Fruit fly (Drosophila melanogaster) whole organism, adult: Measurements from ENCODE around the gene CG31752.

Source experiments
- CG11617 ChIP-seq: fragments of 200-800 bp; sonication (Bioruptor generic); optimal IDR thresholded peaks from 2 replicates; lab custom pipeline; 2017; ENCODE audit warnings: mild to moderate bottlenecking, missing biosample characterization, missing genetic modification reagents, missing genetic modification characterization
- CG12768 ChIP-seq: fragments of 200-800 bp; sonication (Bioruptor generic); optimal IDR thresholded peaks from 2 replicates; lab custom pipeline; 2017; ENCODE audit warnings: missing biosample characterization, missing genetic modification characterization, mild to moderate bottlenecking, moderate library complexity, missing genetic modification reagents
- CG14711 ChIP-seq: fragments of 200-800 bp; sonication (Bioruptor generic); optimal IDR thresholded peaks from 2 replicates; lab custom pipeline; 2018; ENCODE audit warnings: missing biosample characterization, mild to moderate bottlenecking, missing genetic modification characterization, moderate library complexity
- CG1620 ChIP-seq: fragments of 200-800 bp; sonication (Bioruptor generic); optimal IDR thresholded peaks from 2 replicates; lab custom pipeline; 2016; ENCODE audit warnings: missing biosample characterization, missing genetic modification characterization
- CG33017 ChIP-seq: fragments of 200-800 bp; sonication (Bioruptor generic); optimal IDR thresholded peaks from 2 replicates; lab custom pipeline; 2018; ENCODE audit warnings: missing biosample characterization, mild to moderate bottlenecking, missing genetic modification characterization, moderate library complexity
- CG5204 ChIP-seq: fragments of 200-800 bp; sonication (Bioruptor generic); optimal IDR thresholded peaks from 2 replicates; lab custom pipeline; 2016; ENCODE audit warnings: missing biosample characterization, missing genetic modification characterization
- CG7045 ChIP-seq: fragments of 200-800 bp; sonication (Bioruptor generic); optimal IDR thresholded peaks from 2 replicates; lab custom pipeline; 2017; ENCODE audit warnings: missing biosample characterization, mild to moderate bottlenecking, missing genetic modification characterization
- CG7101 ChIP-seq: fragments of 200-800 bp; sonication (Bioruptor generic); optimal IDR thresholded peaks from 2 replicates; lab custom pipeline; 2018; ENCODE audit warnings: missing biosample characterization, mild to moderate bottlenecking, missing genetic modification characterization, moderate library complexity
- Clk ChIP-seq: fragments of 200-800 bp; sonication (Bioruptor generic); optimal IDR thresholded peaks from 2 replicates; lab custom pipeline; 2017; ENCODE audit warnings: missing biosample characterization, missing genetic modification characterization
- Crg-1 ChIP-seq: fragments of 200-800 bp; sonication (Bioruptor generic); optimal IDR thresholded peaks from 2 replicates; lab custom pipeline; 2016; ENCODE audit warnings: missing biosample characterization, missing genetic modification characterization
- Hr96 ChIP-seq: fragments of 200-800 bp; sonication (Bioruptor generic); optimal IDR thresholded peaks from 2 replicates; lab custom pipeline; 2016; ENCODE audit warnings: missing biosample characterization, missing genetic modification characterization
- Mnt ChIP-seq: fragments of 200-800 bp; sonication (Bioruptor generic); optimal IDR thresholded peaks from 2 replicates; lab custom pipeline; 2016; ENCODE audit warnings: missing biosample characterization, mild to moderate bottlenecking, missing genetic modification characterization
- bab1 ChIP-seq: fragments of 200-800 bp; sonication (Bioruptor generic); optimal IDR thresholded peaks from 3 replicates; lab custom pipeline; 2019; ENCODE audit warnings: missing biosample characterization, mild to moderate bottlenecking, missing genetic modification characterization, moderate library complexity
- cic ChIP-seq: fragments of 200-800 bp; sonication (Bioruptor generic); optimal IDR thresholded peaks from 2 replicates; lab custom pipeline; 2017; ENCODE audit warnings: missing biosample characterization, mild to moderate bottlenecking, missing genetic modification characterization, moderate library complexity
- cnc ChIP-seq, 2 experiments: fragments of >200 bp; optimal IDR thresholded peaks; 2 replicates each; lab custom pipeline; 2017
- kay ChIP-seq: fragments of 200-800 bp; sonication (Bioruptor generic); peaks from one replicate; lab custom pipeline; 2016; ENCODE audit warnings: missing biosample characterization, missing genetic modification characterization, borderline replicate concordance
- ovo ChIP-seq: fragments of 200-800 bp; sonication (Bioruptor generic); optimal IDR thresholded peaks from 2 replicates; lab custom pipeline; 2016; ENCODE audit warnings: missing biosample characterization, missing genetic modification characterization
- pad ChIP-seq: fragments of 200-800 bp; sonication (Bioruptor generic); optimal IDR thresholded peaks from 3 replicates; lab custom pipeline; 2017; ENCODE audit warnings: missing biosample characterization, missing genetic modification characterization, mild to moderate bottlenecking, moderate library complexity, missing genetic modification reagents
- tj ChIP-seq: fragments of 200-800 bp; sonication (Bioruptor generic); optimal IDR thresholded peaks from 3 replicates; lab custom pipeline; 2017; ENCODE audit warnings: missing biosample characterization, mild to moderate bottlenecking, missing genetic modification characterization, moderate library complexity
- toe ChIP-seq: fragments of 200-800 bp; sonication (Bioruptor generic); optimal IDR thresholded peaks from 2 replicates; lab custom pipeline; 2016; ENCODE audit warnings: missing biosample characterization, missing genetic modification characterization

The CG31752 gene

DNA sequence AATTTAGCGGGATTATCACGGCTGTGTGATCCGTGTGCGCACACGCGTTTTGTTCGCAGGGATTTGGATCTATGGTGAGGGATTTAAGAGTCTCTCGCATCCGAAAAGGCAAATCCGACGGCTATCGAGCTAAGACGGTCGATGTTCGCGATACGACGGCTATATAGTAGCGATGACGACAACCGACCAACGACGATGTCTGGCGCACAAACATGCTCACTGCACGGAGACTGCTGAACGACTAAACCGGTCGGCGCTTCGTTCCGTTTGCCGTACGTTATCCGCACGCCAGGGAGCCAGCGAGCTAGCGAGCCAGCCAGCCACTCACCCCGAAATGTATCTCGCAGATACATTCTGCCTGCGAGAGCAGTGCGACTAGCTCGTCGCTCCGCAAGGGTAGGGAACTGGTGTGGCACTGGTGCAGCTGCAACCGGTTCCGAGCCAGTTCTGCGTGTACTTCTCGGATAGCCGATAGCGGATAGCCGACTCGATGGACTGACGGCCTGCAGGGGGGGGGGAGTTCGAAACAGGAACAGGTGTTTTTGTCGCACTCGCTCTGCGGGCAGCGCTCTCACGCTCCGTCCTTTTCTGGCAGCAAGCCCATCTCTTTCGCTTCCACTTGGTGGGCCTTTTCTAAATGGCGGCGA, 40.0 kb upstream of the CG31752 start, which contains the start of gene tup:
Gene tup, minus strand, starts transcription at position 248 of the 647 bp plus-strand sequence.
- TF ChIP-seq pad (peak; percentile 87), kay (GFP tag; lab: Kevin White, UChicago) (no peak)

DNA sequence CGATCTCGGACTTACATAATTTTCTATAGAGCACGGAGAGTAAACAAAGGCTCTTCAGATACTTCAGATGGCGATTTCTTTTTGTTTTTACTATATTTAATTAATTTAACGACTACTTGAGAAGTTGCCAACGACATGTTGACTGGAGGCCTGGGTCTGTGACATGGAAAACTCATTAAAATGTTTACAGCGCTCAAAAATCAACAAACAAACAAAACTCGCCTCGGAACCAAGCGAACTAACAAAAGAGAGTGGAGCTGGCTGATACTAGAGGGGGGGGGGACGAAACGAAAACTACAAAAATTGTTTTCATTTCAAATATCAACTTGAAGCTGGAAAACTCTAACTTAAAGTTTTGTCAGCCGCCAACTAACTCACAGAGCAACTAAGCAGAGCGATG, 37.3 kb upstream of the CG31752 start:
- TF ChIP-seq ovo (GFP tag; lab: Kevin White, UChicago) (no peak), CG7101 (tag; lab: Kevin White, UChicago) (no peak), tj (GFP tag; lab: Kevin White, UChicago) (no peak), CG11617 (GFP tag; lab: Kevin White, UChicago) (no peak), CG14711 (no peak), kay (GFP tag; lab: Kevin White, UChicago) (no peak), CG7045 (GFP tag; lab: Kevin White, UChicago) (no peak), Hr96 (GFP tag; lab: Kevin White, UChicago) (no peak), bab1 (GFP tag; lab: Kevin White, UChicago) (no peak), pad (no peak), CG33017 (tag; lab: Kevin White, UChicago) (no peak), CG1620 (GFP tag; lab: Kevin White, UChicago) (no peak), Crg-1 (GFP tag; lab: Kevin White, UChicago) (no peak), toe (GFP tag; lab: Kevin White, UChicago) (no peak), Clk (GFP tag; lab: Kevin White, UChicago) (no peak)

DNA sequence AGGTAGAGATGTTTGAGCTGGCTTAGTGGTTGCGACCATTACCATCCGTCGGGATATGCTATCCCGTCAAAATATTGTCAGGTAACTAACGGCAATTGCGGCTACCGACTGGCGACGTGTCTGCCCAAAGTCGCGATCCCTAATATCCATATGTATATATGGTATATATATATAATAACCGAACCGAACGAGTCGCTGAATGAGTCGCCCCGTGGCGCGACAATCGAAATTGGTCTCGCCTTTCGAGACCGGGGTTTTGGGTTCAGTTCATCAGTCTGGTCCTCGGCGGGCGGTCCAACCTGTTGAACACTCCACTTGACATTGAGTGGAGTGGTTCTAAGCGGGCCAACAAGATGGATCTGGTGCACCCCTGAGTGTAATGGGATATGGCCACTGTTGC, 34.1 kb upstream of the CG31752 start:
- TF ChIP-seq Crg-1 (GFP tag; lab: Kevin White, UChicago), result no peak
- TF ChIP-seq toe (GFP tag; lab: Kevin White, UChicago), result no peak
- TF ChIP-seq CG14711, result no peak
- no peak for TF ChIP-seq Clk (GFP tag; lab: Kevin White, UChicago)
- no peak for TF ChIP-seq CG12768 (GFP tag; lab: Kevin White, UChicago)
- no peak for TF ChIP-seq CG5204 (GFP tag; lab: Kevin White, UChicago)
- no peak for TF ChIP-seq CG1620 (GFP tag; lab: Kevin White, UChicago)
- no peak for TF ChIP-seq Hr96 (GFP tag; lab: Kevin White, UChicago)
- no peak for TF ChIP-seq Mnt (GFP tag; lab: Kevin White, UChicago)
- no peak for TF ChIP-seq tj (GFP tag; lab: Kevin White, UChicago)
- TF ChIP-seq bab1 (GFP tag; lab: Kevin White, UChicago), result no peak
- TF ChIP-seq kay (GFP tag; lab: Kevin White, UChicago), result no peak
- TF ChIP-seq CG7101 (tag; lab: Kevin White, UChicago), result no peak

DNA sequence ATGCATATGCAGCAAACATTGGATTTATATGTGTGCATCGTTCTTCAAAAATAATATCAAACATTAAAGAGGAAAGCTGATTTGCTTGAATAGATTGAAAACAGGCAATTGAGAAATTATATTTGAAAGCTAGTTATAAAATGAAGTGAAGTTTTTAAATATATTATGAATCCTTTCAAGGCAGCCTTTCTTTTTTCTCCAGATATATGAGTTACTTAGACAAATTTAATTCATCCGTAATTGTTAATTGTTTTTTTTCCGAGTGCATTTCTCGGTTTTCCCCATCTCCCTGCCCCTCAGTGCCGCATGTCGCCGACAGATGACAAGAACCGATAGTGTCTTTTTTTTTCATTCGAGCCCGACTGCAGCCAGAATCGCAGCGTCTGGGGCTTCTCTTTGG, 30.7 kb upstream of the CG31752 start:
- no peak for TF ChIP-seq CG7101 (tag; lab: Kevin White, UChicago)
- TF ChIP-seq CG11617 (GFP tag; lab: Kevin White, UChicago), result no peak
- TF ChIP-seq Mnt (GFP tag; lab: Kevin White, UChicago), result no peak
- no peak for TF ChIP-seq kay (GFP tag; lab: Kevin White, UChicago)
- no peak for TF ChIP-seq toe (GFP tag; lab: Kevin White, UChicago)
- TF ChIP-seq CG14711, result no peak
- no peak for TF ChIP-seq pad
- TF ChIP-seq CG5204 (GFP tag; lab: Kevin White, UChicago), result no peak
- no peak for TF ChIP-seq cnc (optimal IDR thresholded peaks at IDR 0.05; lab: Kevin White, UChicago)
- no peak for TF ChIP-seq cic
- TF ChIP-seq CG12768 (GFP tag; lab: Kevin White, UChicago), result no peak
- no peak for TF ChIP-seq CG7045 (GFP tag; lab: Kevin White, UChicago)
- TF ChIP-seq bab1 (GFP tag; lab: Kevin White, UChicago), result no peak
- TF ChIP-seq Hr96 (GFP tag; lab: Kevin White, UChicago), result no peak
- TF ChIP-seq Clk (GFP tag; lab: Kevin White, UChicago), result no peak
- TF ChIP-seq CG33017 (tag; lab: Kevin White, UChicago), result no peak
- TF ChIP-seq tj (GFP tag; lab: Kevin White, UChicago), result no peak
- no peak for TF ChIP-seq ovo (GFP tag; lab: Kevin White, UChicago)
- TF ChIP-seq CG1620 (GFP tag; lab: Kevin White, UChicago), result no peak
- TF ChIP-seq Crg-1 (GFP tag; lab: Kevin White, UChicago), result no peak

DNA sequence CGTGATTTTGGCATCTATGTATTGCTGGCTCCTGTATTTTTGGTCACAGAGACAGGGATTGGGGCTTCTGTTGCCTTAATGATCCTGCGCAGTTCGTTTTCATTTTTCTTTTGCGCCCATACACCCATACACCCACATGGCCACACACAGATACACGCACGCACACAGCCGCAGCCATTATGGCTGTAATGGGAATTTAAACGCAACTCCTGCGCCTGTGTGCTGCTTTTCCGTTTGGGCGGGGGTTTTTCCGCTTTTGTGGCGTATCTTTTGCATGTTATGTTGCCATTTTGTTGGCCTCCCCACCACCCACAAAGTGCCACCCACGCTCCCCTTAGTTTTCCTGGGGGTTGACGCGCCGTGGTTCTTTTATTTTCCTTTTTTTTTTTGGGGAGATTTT, 26.7 kb upstream of the CG31752 start:
- no peak for TF ChIP-seq cic
- TF ChIP-seq ovo (GFP tag; lab: Kevin White, UChicago), result no peak
- TF ChIP-seq Crg-1 (GFP tag; lab: Kevin White, UChicago), result no peak
- no peak for TF ChIP-seq tj (GFP tag; lab: Kevin White, UChicago)

DNA sequence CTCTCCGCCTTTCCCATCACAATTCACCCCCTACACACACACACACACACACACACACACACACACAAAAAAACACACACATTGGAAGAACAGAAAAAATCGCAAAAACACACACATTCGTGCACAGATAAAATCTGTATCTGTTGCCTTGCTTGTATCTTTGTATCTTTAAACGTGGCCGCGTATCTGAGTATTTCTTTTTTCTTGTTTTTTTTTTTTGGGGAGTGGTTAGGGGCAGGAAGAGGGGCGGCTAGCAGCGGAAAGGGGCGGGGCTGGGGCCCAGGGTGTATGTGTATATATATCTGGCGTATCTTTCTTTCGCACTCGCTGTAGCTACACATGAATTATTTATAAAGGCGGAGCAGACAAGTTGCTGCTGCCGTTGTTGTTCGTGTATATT, 25.5 kb upstream of the CG31752 start:
- TF ChIP-seq Mnt (GFP tag; lab: Kevin White, UChicago), result no peak
- no peak for TF ChIP-seq Clk (GFP tag; lab: Kevin White, UChicago)
- no peak for TF ChIP-seq Hr96 (GFP tag; lab: Kevin White, UChicago)
- TF ChIP-seq tj (GFP tag; lab: Kevin White, UChicago), result no peak
- TF ChIP-seq ovo (GFP tag; lab: Kevin White, UChicago), result no peak
- no peak for TF ChIP-seq CG1620 (GFP tag; lab: Kevin White, UChicago)
- no peak for TF ChIP-seq CG12768 (GFP tag; lab: Kevin White, UChicago)
